Fruit fly (Drosophila melanogaster) whole organism, embryonic: ENCODE results near the gene CG34125.

ENCODE experiments used
- CG10462 ChIP-seq: fragments of 200-800 bp; sonication (Bioruptor generic); optimal IDR thresholded peaks from 2 replicates; lab custom pipeline; 2016; ENCODE audit warnings: missing biosample characterization, missing genetic modification characterization
- CG12942 ChIP-seq: fragments of 200-800 bp; sonication (Bioruptor generic); optimal IDR thresholded peaks from 3 replicates; lab custom pipeline; 2016; ENCODE audit warnings: missing biosample characterization, missing genetic modification characterization
- CG13296 ChIP-seq: fragments of 200-800 bp; sonication (Bioruptor generic); optimal IDR thresholded peaks from 3 replicates; lab custom pipeline; 2018; ENCODE audit warnings: missing biosample characterization, mild to moderate bottlenecking, missing genetic modification characterization
- CG14860 ChIP-seq: fragments of 200-800 bp; sonication (Bioruptor generic); IDR thresholded peaks from 3 replicates; pipeline ENCODE4 v1.3.6; 2022; ENCODE audit warnings: missing biosample characterization, missing genetic modification characterization; ENCODE audit not compliant: partially characterized antibody
- CG14965 ChIP-seq: fragments of 200-800 bp; sonication (Bioruptor generic); optimal IDR thresholded peaks from 2 replicates; lab custom pipeline; 2016; ENCODE audit warnings: missing biosample characterization, missing genetic modification characterization, borderline replicate concordance
- CG15601 ChIP-seq: fragments of 200-800 bp; sonication (Bioruptor generic); optimal IDR thresholded peaks from 3 replicates; lab custom pipeline; 2019; ENCODE audit warnings: missing biosample characterization, mild to moderate bottlenecking, missing genetic modification characterization, moderate library complexity
- CG16813 ChIP-seq: fragments of 200-800 bp; sonication (Bioruptor generic); IDR thresholded peaks from 3 replicates; pipeline ENCODE4 v1.3.6; 2022; ENCODE audit warnings: missing biosample characterization, missing genetic modification characterization; ENCODE audit not compliant: partially characterized antibody
- CG17385 ChIP-seq: fragments of 200-800 bp; sonication (Bioruptor generic); optimal IDR thresholded peaks from 3 replicates; lab custom pipeline; 2018; ENCODE audit warnings: missing biosample characterization, mild to moderate bottlenecking, missing genetic modification characterization
- CG17612 ChIP-seq: fragments of 200-800 bp; sonication (Bioruptor generic); IDR thresholded peaks from 2 replicates; pipeline ENCODE4 v1.3.6; 2022; ENCODE audit warnings: missing biosample characterization, missing genetic modification characterization
- CG3281 ChIP-seq: fragments of 200-800 bp; sonication (Bioruptor generic); optimal IDR thresholded peaks from 3 replicates; lab custom pipeline; 2017; ENCODE audit warnings: missing biosample characterization, mild to moderate bottlenecking, missing genetic modification characterization
- CG33213 ChIP-seq: fragments of 200-800 bp; sonication (Bioruptor generic); optimal IDR thresholded peaks from 3 replicates; lab custom pipeline; 2016; ENCODE audit warnings: missing biosample characterization, missing genetic modification characterization
- CG4282 ChIP-seq: fragments of 200-800 bp; sonication (Bioruptor generic); optimal IDR thresholded peaks from 2 replicates; lab custom pipeline; 2016; ENCODE audit warnings: missing biosample characterization, missing genetic modification characterization
- CG7963 ChIP-seq: fragments of 200-800 bp; sonication (Bioruptor generic); IDR thresholded peaks from 3 replicates; pipeline ENCODE4 v1.3.6; 2022; ENCODE audit warnings: missing biosample characterization, missing genetic modification characterization; ENCODE audit not compliant: partially characterized antibody
- CG8281 ChIP-seq: fragments of 200-800 bp; sonication (Bioruptor generic); optimal IDR thresholded peaks from 2 replicates; lab custom pipeline; 2018; ENCODE audit warnings: missing biosample characterization, mild to moderate bottlenecking, missing genetic modification characterization, moderate library complexity
- CG8388 ChIP-seq: fragments of 200-800 bp; sonication (Bioruptor generic); optimal IDR thresholded peaks from 2 replicates; lab custom pipeline; 2019; ENCODE audit warnings: missing biosample characterization, mild to moderate bottlenecking, missing genetic modification characterization, moderate library complexity
- CG8478 ChIP-seq: fragments of >200 bp; optimal IDR thresholded peaks from 2 replicates; lab custom pipeline; 2018
- CG8765 ChIP-seq: fragments of 200-800 bp; sonication (Bioruptor generic); IDR thresholded peaks from 2 replicates; pipeline ENCODE4 v1.3.6; 2022; ENCODE audit warnings: missing biosample characterization, missing genetic modification characterization
- CG8944 ChIP-seq: fragments of 200-800 bp; sonication (Bioruptor generic); optimal IDR thresholded peaks from 3 replicates; lab custom pipeline; 2016; ENCODE audit warnings: missing biosample characterization, missing genetic modification characterization
- CTCF ChIP-seq: fragments of 200-800 bp; sonication (Bioruptor generic); optimal IDR thresholded peaks from 2 replicates; lab custom pipeline; 2017; ENCODE audit warnings: missing biosample characterization, mild to moderate bottlenecking, missing genetic modification characterization, moderate library complexity
- D19B ChIP-seq: fragments of 200-800 bp; sonication (Bioruptor generic); optimal IDR thresholded peaks from 2 replicates; lab custom pipeline; 2017; ENCODE audit warnings: missing biosample characterization, mild to moderate bottlenecking, missing genetic modification characterization
- Dad ChIP-seq: fragments of 200-800 bp; sonication (Bioruptor generic); optimal IDR thresholded peaks from 3 replicates; lab custom pipeline; 2016; ENCODE audit warnings: missing biosample characterization, missing genetic modification characterization
- Elba2 ChIP-seq: fragments of 200-800 bp; sonication (Bioruptor generic); optimal IDR thresholded peaks from 3 replicates; lab custom pipeline; 2016; ENCODE audit warnings: missing biosample characterization, missing genetic modification characterization
- Ets97D ChIP-seq: fragments of 200-800 bp; sonication (Bioruptor generic); optimal IDR thresholded peaks from 3 replicates; lab custom pipeline; 2016; ENCODE audit warnings: missing biosample characterization, missing genetic modification characterization
- Fer3 ChIP-seq: fragments of 200-800 bp; sonication (Bioruptor generic); optimal IDR thresholded peaks from 2 replicates; lab custom pipeline; 2018; ENCODE audit warnings: missing biosample characterization, mild to moderate bottlenecking, missing genetic modification characterization, moderate library complexity
- Hmr ChIP-seq: fragments of 200-800 bp; sonication (Bioruptor generic); optimal IDR thresholded peaks from 3 replicates; lab custom pipeline; 2017; ENCODE audit warnings: mild to moderate bottlenecking, missing biosample characterization, missing genetic modification reagents, missing genetic modification characterization
- Hsf ChIP-seq: fragments of 200-800 bp; sonication (Bioruptor generic); optimal IDR thresholded peaks from 3 replicates; lab custom pipeline; 2016; ENCODE audit warnings: missing biosample characterization, missing genetic modification characterization
- Jarid2 ChIP-seq: fragments of 200-800 bp; sonication (Bioruptor generic); optimal IDR thresholded peaks from 3 replicates; lab custom pipeline; 2017; ENCODE audit warnings: mild to moderate bottlenecking, missing biosample characterization, missing genetic modification reagents, missing genetic modification characterization
- Meics ChIP-seq: fragments of 200-800 bp; sonication (Bioruptor generic); optimal IDR thresholded peaks from 2 replicates; lab custom pipeline; 2017; ENCODE audit warnings: missing biosample characterization, mild to moderate bottlenecking, missing genetic modification characterization
- NC2β ChIP-seq: fragments of 200-800 bp; sonication (Bioruptor generic); optimal IDR thresholded peaks from 2 replicates; lab custom pipeline; 2016; ENCODE audit warnings: missing biosample characterization, missing genetic modification characterization
- Neu2 ChIP-seq: fragments of 200-800 bp; sonication (Bioruptor generic); optimal IDR thresholded peaks from 3 replicates; lab custom pipeline; 2016; ENCODE audit warnings: missing biosample characterization, missing genetic modification characterization, borderline replicate concordance
- Oaz ChIP-seq: fragments of 200-800 bp; sonication (Bioruptor generic); IDR thresholded peaks from 2 replicates; pipeline ENCODE4 v1.3.6; 2022; ENCODE audit warnings: missing biosample characterization, missing genetic modification characterization
- Poxn ChIP-seq: fragments of 200-800 bp; sonication (Bioruptor generic); IDR thresholded peaks from 2 replicates; pipeline ENCODE4 v1.3.6; 2022; ENCODE audit warnings: missing biosample characterization, missing genetic modification characterization
- Ravus ChIP-seq: fragments of 200-800 bp; sonication (Bioruptor generic); IDR thresholded peaks from 2 replicates; pipeline ENCODE4 v1.3.6; 2022; ENCODE audit warnings: missing biosample characterization, missing genetic modification characterization
- Sox100B ChIP-seq: fragments of 200-800 bp; sonication (Bioruptor generic); optimal IDR thresholded peaks from 3 replicates; lab custom pipeline; 2018; ENCODE audit warnings: missing biosample characterization, mild to moderate bottlenecking, missing genetic modification characterization
- Stat92E ChIP-seq, 3 experiments: fragments of >200 bp in 2 of 3; fragments of 200-800 bp in 1 of 3; sonication (Bioruptor generic) in 1 of 3; optimal IDR thresholded peaks; 2 replicates each; lab custom pipeline; 2017 to 2019; ENCODE audit warnings: missing biosample characterization in 3 of 3, missing genetic modification characterization in 3 of 3, mild to moderate bottlenecking in 1 of 3, moderate library complexity in 1 of 3
- Trl ChIP-seq, 3 experiments: fragments of >200 bp in 2 of 3; fragments of 200-800 bp in 1 of 3; sonication (Bioruptor generic) in 1 of 3; optimal IDR thresholded peaks; 2 replicates in 1 of 3; 3 replicates in 2 of 3; lab custom pipeline; 2016 to 2017; ENCODE audit warnings: missing biosample characterization in 1 of 3, missing genetic modification characterization in 1 of 3
- Xrp1 ChIP-seq: fragments of 200-800 bp; sonication (Bioruptor generic); IDR thresholded peaks from 2 replicates; pipeline ENCODE4 v1.3.6; 2022; ENCODE audit warnings: missing biosample characterization, missing genetic modification characterization
- az2 ChIP-seq: fragments of 200-800 bp; sonication (Bioruptor generic); optimal IDR thresholded peaks from 3 replicates; lab custom pipeline; 2016; ENCODE audit warnings: missing biosample characterization, missing genetic modification characterization
- emc ChIP-seq: fragments of 200-800 bp; sonication (Bioruptor generic); optimal IDR thresholded peaks from 2 replicates; lab custom pipeline; 2016; ENCODE audit warnings: missing biosample characterization, missing genetic modification characterization
- en ChIP-seq: fragments of 200-800 bp; sonication (Bioruptor generic); optimal IDR thresholded peaks from 2 replicates; lab custom pipeline; 2016; ENCODE audit warnings: missing biosample characterization, missing genetic modification characterization
- ftz-f1 ChIP-seq: fragments of 200-800 bp; sonication (Bioruptor generic); optimal IDR thresholded peaks from 2 replicates; lab custom pipeline; 2016; ENCODE audit warnings: missing biosample characterization, missing genetic modification characterization
- gcm ChIP-seq: fragments of 200-800 bp; sonication (Bioruptor generic); optimal IDR thresholded peaks from 2 replicates; lab custom pipeline; 2019; ENCODE audit warnings: missing biosample characterization, mild to moderate bottlenecking, missing genetic modification characterization, moderate library complexity
- grau ChIP-seq: fragments of 200-800 bp; optimal IDR thresholded peaks from 3 replicates; lab custom pipeline; 2019; ENCODE audit warnings: missing biosample characterization, mild to moderate bottlenecking, missing genetic modification characterization, moderate library complexity
- inv ChIP-seq: fragments of 200-800 bp; sonication (Bioruptor generic); IDR thresholded peaks from 2 replicates; pipeline ENCODE4 v1.3.6; 2022; ENCODE audit warnings: missing biosample characterization, missing genetic modification characterization; ENCODE audit not compliant: partially characterized antibody
- lab ChIP-seq: fragments of 200-800 bp; sonication (Bioruptor generic); optimal IDR thresholded peaks from 3 replicates; lab custom pipeline; 2017; ENCODE audit warnings: missing biosample characterization, missing genetic modification characterization, mild to moderate bottlenecking, moderate library complexity, missing genetic modification reagents
- repo ChIP-seq: fragments of 200-800 bp; sonication (Bioruptor generic); optimal IDR thresholded peaks from 2 replicates; lab custom pipeline; 2016; ENCODE audit warnings: missing biosample characterization, missing genetic modification characterization
- sens ChIP-seq: fragments of 200-800 bp; sonication (Bioruptor generic); peaks from one replicate; lab custom pipeline; 2016; ENCODE audit warnings: missing biosample characterization, missing genetic modification characterization
- shn ChIP-seq: fragments of 200-800 bp; sonication (Bioruptor generic); optimal IDR thresholded peaks from 3 replicates; lab custom pipeline; 2016; ENCODE audit warnings: missing biosample characterization, missing genetic modification characterization
- sqz ChIP-seq: fragments of 200-800 bp; sonication (Bioruptor generic); optimal IDR thresholded peaks from 3 replicates; lab custom pipeline; 2018; ENCODE audit warnings: missing biosample characterization, mild to moderate bottlenecking, missing genetic modification characterization
- tap ChIP-seq: fragments of 200-800 bp; optimal IDR thresholded peaks from 3 replicates; lab custom pipeline; 2019; ENCODE audit warnings: missing biosample characterization, mild to moderate bottlenecking, missing genetic modification characterization, moderate library complexity
- usp ChIP-seq: fragments of >200 bp; optimal IDR thresholded peaks from 2 replicates; lab custom pipeline; 2017; ENCODE audit warnings: missing biosample characterization, missing genetic modification characterization

The CG34125 gene

dm6 chr2L:4945300-4945699 is 20.2 kb upstream of the CG34125 start, which contains the start of the genes mRpL24 and betaggt-I (continued):
- TF ChIP-seq CTCF (GFP tag; lab: Kevin White, UChicago) (no peak), D19B (GFP tag; lab: Kevin White, UChicago) (peak; percentile 88), Sox100B (GFP tag; lab: Kevin White, UChicago) (peak; percentile 93), ftz-f1 (GFP tag; lab: Kevin White, UChicago) (peak; percentile 49), Oaz (GFP tag; lab: Robert Waterston, UW) (peak; percentile 95), Ets97D (GFP tag; lab: Kevin White, UChicago) (peak; percentile 61), Elba2 (GFP tag; lab: Kevin White, UChicago) (peak; percentile 60), CG8281 (tag; lab: Kevin White, UChicago) (peak; percentile 87), CG8478 (lab: Kevin White, UChicago) (no peak), Hsf (GFP tag; lab: Kevin White, UChicago) (peak; percentile 93), sens (GFP tag; lab: Kevin White, UChicago) (peak; percentile 97), en (peak; percentile 42), Meics (peak; percentile 96), Neu2 (GFP tag; lab: Kevin White, UChicago) (no peak), CG3281 (GFP tag; lab: Kevin White, UChicago) (peak; percentile 95), Hmr (GFP tag; lab: Kevin White, UChicago) (peak; percentile 97), Trl (optimal IDR thresholded peaks at IDR 0.05; lab: Kevin White, UChicago) (no peak), Trl (GFP tag; optimal IDR thresholded peaks at IDR 0.05; lab: Kevin White, UChicago) (peak; percentile 74), Dad (GFP tag; lab: Kevin White, UChicago) (peak; percentile 49), Fer3 (peak; percentile 98), CG16813 (GFP tag; lab: Robert Waterston, UW) (no peak), Poxn (GFP tag; lab: Robert Waterston, UW) (peak; percentile 86), CG14860 (GFP tag; lab: Robert Waterston, UW) (0 out of 3 replicates have a peak, but pooled peaks have one; percentile 7), inv (no peak), CG7963 (GFP tag; lab: Robert Waterston, UW) (no peak), usp (GFP tag; lab: Kevin White, UChicago) (no peak), Xrp1 (GFP tag; lab: Robert Waterston, UW) (peak; percentile 99), CG8944 (GFP tag; lab: Kevin White, UChicago) (peak; percentile 75), Stat92E (GFP tag; optimal IDR thresholded peaks at IDR 0.05; lab: Kevin White, UChicago) (peak in 1 of 3 experiments; percentile 85), CG8765 (GFP tag; lab: Robert Waterston, UW) (peak; percentile 95), CG13296 (GFP tag; lab: Kevin White, UChicago) (peak; percentile 95), Ravus (GFP tag; lab: Robert Waterston, UW) (peak; percentile 87), CG4282 (no peak), CG12942 (GFP tag; lab: Kevin White, UChicago) (peak; percentile 95), Jarid2 (GFP tag; lab: Kevin White, UChicago) (peak; percentile 75), az2 (GFP tag; lab: Kevin White, UChicago) (peak; percentile 94), CG10462 (GFP tag; lab: Kevin White, UChicago) (peak; percentile 91), NC2β (GFP tag; lab: Kevin White, UChicago) (peak; percentile 82), tap (peak; percentile 95), CG17612 (GFP tag; lab: Robert Waterston, UW) (peak; percentile 89), CG14965 (GFP tag; lab: Kevin White, UChicago) (no peak), CG8388 (GFP tag; lab: Kevin White, UChicago) (peak; percentile 96), repo (GFP tag; lab: Kevin White, UChicago) (peak; percentile 12), gcm (peak; percentile 96), grau (tag; lab: Kevin White, UChicago) (peak; percentile 97), CG17385 (GFP tag; lab: Kevin White, UChicago) (peak; percentile 99), CG33213 (GFP tag; lab: Kevin White, UChicago) (peak; percentile 66), lab (peak; percentile 97), emc (GFP tag; lab: Kevin White, UChicago) (peak; percentile 45), CG15601 (tag; lab: Kevin White, UChicago) (peak; percentile 96), shn (peak; percentile 61), sqz (no peak)
